Fruit fly (Drosophila melanogaster) whole organism, larva: Measurements from ENCODE around the gene Gp93.
A peak's percentile ranks its signal among the peaks of the same experiment; 100 is the strongest.
"Not testable (repeated sequence)": the region's sequence is repeated elsewhere in the genome, so short reads cannot be mapped to it uniquely, and the experiment has no call there.

Source experiments
- noc ChIP-seq: fragments of 200-800 bp; sonication (Bioruptor generic); optimal IDR thresholded peaks from 3 replicates; lab custom pipeline; 2019; ENCODE audit warnings: missing biosample characterization, mild to moderate bottlenecking, missing genetic modification characterization, moderate library complexity

Gp93 gene

dm6 chr3R:27931461-27931860 is 17.1 kb upstream of the Gp93 start:
- TF ChIP-seq noc (tag; lab: Kevin White, UChicago) = no peak

dm6 chr3R:27937752-27938694 is 10.5 kb upstream of the Gp93 start, which contains the start of the genes NSD and BOD1:
NSD (minus strand) TSS chr3R:27937853.
BOD1 (plus strand) TSS chr3R:27938245.
- peak; percentile 3 for TF ChIP-seq noc (tag; lab: Kevin White, UChicago)

dm6 chr3R:27945398-27945797 is 3.1 kb upstream of the Gp93 start:
- no peak for TF ChIP-seq noc (tag; lab: Kevin White, UChicago)

- TF ChIP-seq noc (tag; lab: Kevin White, UChicago) = no peak
Observed at dm6 chr3R:27946555-27947204, 1.8 kb upstream of the Gp93 start.

- no peak for TF ChIP-seq noc (tag; lab: Kevin White, UChicago)
Observed at dm6 chr3R:27947682-27948245, 747 bp upstream of the Gp93 start, which contains the start of gene mfrn. mfrn (minus strand) TSS chr3R:27948021.

dm6 chr3R:27953890-27954289 is 5.4 kb downstream of the Gp93 start, which contains the start of gene CG4951:
CG4951 (minus strand) TSS chr3R:27954112.
- no peak for TF ChIP-seq noc (tag; lab: Kevin White, UChicago)

dm6 chr3R:27954533-27954932 is 6.0 kb downstream of the Gp93 start, which contains the start of gene Nep7:
Nep7 (plus strand) TSS chr3R:27954917.
- TF ChIP-seq noc (tag; lab: Kevin White, UChicago) = peak; percentile 77

dm6 chr3R:27957967-27958366 is 9.5 kb downstream of the Gp93 start:
- no peak for TF ChIP-seq noc (tag; lab: Kevin White, UChicago)

- not testable (repeated sequence) for TF ChIP-seq noc (tag; lab: Kevin White, UChicago)
Observed at dm6 chr3R:27959145-27959544, 10.6 kb downstream of the Gp93 start, which contains the start of the genes CG42487 and CG4884. CG42487 (minus strand) TSS chr3R:27959245. CG4884 (minus strand) TSS chr3R:27959245.

- not testable (repeated sequence) for TF ChIP-seq noc (tag; lab: Kevin White, UChicago)
Observed at dm6 chr3R:27960473-27960872, 12.0 kb downstream of the Gp93 start, which contains the start of gene CG31253. CG31253 (minus strand) TSS chr3R:27960573.

- TF ChIP-seq noc (tag; lab: Kevin White, UChicago) = not testable (repeated sequence)
Observed at dm6 chr3R:27963119-27963518, 14.6 kb downstream of the Gp93 start, which contains the start of the genes CG31131 and CG4849. CG31131 (minus strand) TSS chr3R:27963219. CG4849 (plus strand) TSS chr3R:27963415.

- TF ChIP-seq noc (tag; lab: Kevin White, UChicago) = no peak
Observed at dm6 chr3R:27986794-27987193, 38.3 kb downstream of the Gp93 start.

dm6 chr3R:27987329-27987728 is 38.8 kb downstream of the Gp93 start:
- TF ChIP-seq noc (tag; lab: Kevin White, UChicago) = peak; percentile 84

dm6 chr3R:27987772-27988171 is 39.3 kb downstream of the Gp93 start:
- no peak for TF ChIP-seq noc (tag; lab: Kevin White, UChicago)

- TF ChIP-seq noc (tag; lab: Kevin White, UChicago) = no peak
Observed at dm6 chr3R:27988189-27988588, 39.7 kb downstream of the Gp93 start, which contains the start of gene betaTub97EF. betaTub97EF (minus strand) TSS chr3R:27988384.
